Worm (Caenorhabditis elegans) whole organism, L1 larva: Measurements from ENCODE around the gene srx-85.

Experiments
- C16A3.4 ChIP-seq: fragments of 150-350 bp; optimal IDR thresholded peaks from 2 replicates; lab custom pipeline; 2014; ENCODE audit warnings: missing biosample characterization, missing genetic modification characterization
- F16B12.6 ChIP-seq: fragments of 150-350 bp; optimal IDR thresholded peaks from 2 replicates; lab custom pipeline; 2014; ENCODE audit warnings: missing biosample characterization, missing genetic modification characterization
- blmp-1 ChIP-seq: fragments of 150-350 bp; optimal IDR thresholded peaks from 2 replicates; lab custom pipeline; 2014; ENCODE audit warnings: missing biosample characterization, missing genetic modification characterization
- ceh-8 ChIP-seq: fragments of 200-800 bp; sonication (Bioruptor generic); optimal IDR thresholded peaks from 2 replicates; lab custom pipeline; 2018; ENCODE audit warnings: mild to moderate bottlenecking, missing genetic modification characterization, moderate library complexity, missing compliant biosample characterization
- ceh-82 ChIP-seq, 3 experiments: fragments of 150-350 bp in 1 of 3; sonication (generic microtip) in 2 of 3; optimal IDR thresholded peaks; 2 replicates each; lab custom pipeline; 2014 to 2017; ENCODE audit warnings: missing biosample characterization in 3 of 3, missing genetic modification characterization in 3 of 3
- ceh-88 ChIP-seq: fragments of 200-800 bp; sonication (Bioruptor generic); IDR thresholded peaks from 2 replicates; pipeline ENCODE4 v1.3.6; 2022; ENCODE audit warnings: missing genetic modification characterization, missing compliant biosample characterization
- dpl-1 ChIP-seq, 3 experiments: fragments of 150-350 bp in 2 of 3; sonication (generic microtip) in 1 of 3; optimal IDR thresholded peaks; 2 replicates each; lab custom pipeline; 2014 to 2017; ENCODE audit warnings: missing biosample characterization in 3 of 3, missing genetic modification characterization in 3 of 3, missing genetic modification reagents in 3 of 3
- dsc-1 ChIP-seq: sonication (generic microtip); optimal IDR thresholded peaks from 2 replicates; lab custom pipeline; 2016; ENCODE audit warnings: mild to moderate bottlenecking, missing genetic modification characterization, missing compliant biosample characterization
- efl-1 ChIP-seq, 4 experiments: fragments of 150-350 bp; optimal IDR thresholded peaks in 3 of 4; peaks in 1 of 4; 1 replicate in 1 of 4; 2 replicates in 3 of 4; lab custom pipeline; 2014; ENCODE audit warnings: missing biosample characterization in 2 of 4, missing genetic modification characterization in 2 of 4, missing genetic modification reagents in 2 of 4
- egl-13 ChIP-seq: sonication (generic microtip); optimal IDR thresholded peaks from 2 replicates; lab custom pipeline; 2016; ENCODE audit warnings: missing genotype, missing genetic modification reagents, missing genetic modification characterization, missing compliant biosample characterization
- elt-2 ChIP-seq: sonication (generic microtip); optimal IDR thresholded peaks from 2 replicates; lab custom pipeline; 2016; ENCODE audit warnings: missing genetic modification characterization, mild to moderate bottlenecking, inconsistent platforms, missing compliant biosample characterization, missing genetic modification reagents
- fkh-10 ChIP-seq: sonication (generic microtip); optimal IDR thresholded peaks from 2 replicates; lab custom pipeline; 2017; ENCODE audit warnings: missing biosample characterization, missing genetic modification reagents, missing genetic modification characterization
- fkh-8 ChIP-seq: sonication (generic microtip); optimal IDR thresholded peaks from 2 replicates; lab custom pipeline; 2016; ENCODE audit warnings: mild to moderate bottlenecking, missing genetic modification characterization, missing compliant biosample characterization
- grh-1 ChIP-seq: fragments of 200-800 bp; sonication (Bioruptor generic); IDR thresholded peaks from 2 replicates; pipeline ENCODE4 v1.3.6; 2022; ENCODE audit warnings: missing genetic modification reagents, missing genetic modification characterization, missing compliant biosample characterization
- isw-1 ChIP-seq: fragments of 200-800 bp; sonication (Bioruptor generic); IDR thresholded peaks from 2 replicates; pipeline ENCODE4 v1.3.6; 2022; ENCODE audit warnings: missing genetic modification characterization, missing compliant biosample characterization
- jun-1 ChIP-seq: fragments of 150-350 bp; optimal IDR thresholded peaks from 2 replicates; lab custom pipeline; 2014; ENCODE audit warnings: missing biosample characterization, missing genetic modification reagents, missing genetic modification characterization
- lin-14 ChIP-seq: fragments of 200-800 bp; sonication (Bioruptor generic); optimal IDR thresholded peaks from 2 replicates; lab custom pipeline; 2018; ENCODE audit warnings: mild to moderate bottlenecking, missing genetic modification characterization, moderate library complexity, missing compliant biosample characterization
- lin-35 ChIP-seq, 2 experiments: fragments of 150-350 bp; optimal IDR thresholded peaks; 2 replicates each; lab custom pipeline; 2014; ENCODE audit warnings: missing biosample characterization in 2 of 2, missing genetic modification characterization in 2 of 2, missing genetic modification reagents in 2 of 2
- lir-3 ChIP-seq: sonication (generic microtip); optimal IDR thresholded peaks from 2 replicates; lab custom pipeline; 2016; ENCODE audit warnings: mild to moderate bottlenecking, missing genetic modification characterization, moderate library complexity, missing compliant biosample characterization; ENCODE audit not compliant: poor library complexity
- lsy-2 ChIP-seq, 2 experiments: fragments of 150-350 bp; optimal IDR thresholded peaks; 2 replicates each; lab custom pipeline; 2014; ENCODE audit warnings: missing biosample characterization in 2 of 2, missing genetic modification characterization in 2 of 2
- mep-1 ChIP-seq: fragments of 150-350 bp; optimal IDR thresholded peaks from 2 replicates; lab custom pipeline; 2014; ENCODE audit warnings: missing biosample characterization, missing genetic modification characterization
- nhr-19 ChIP-seq: fragments of 200-800 bp; sonication (Bioruptor generic); conservative IDR thresholded peaks from 2 replicates; pipeline ENCODE4 v1.3.6; 2022; ENCODE audit warnings: missing genetic modification characterization, missing compliant biosample characterization
- nhr-20 ChIP-seq: sonication (generic microtip); optimal IDR thresholded peaks from 2 replicates; lab custom pipeline; 2016; ENCODE audit warnings: mild to moderate bottlenecking, missing genetic modification characterization, missing compliant biosample characterization
- nhr-47 ChIP-seq: sonication (generic microtip); optimal IDR thresholded peaks from 2 replicates; lab custom pipeline; 2016; ENCODE audit warnings: mild to moderate bottlenecking, missing genetic modification characterization, moderate library complexity, missing compliant biosample characterization
- nhr-71 ChIP-seq: sonication (generic microtip); optimal IDR thresholded peaks from 2 replicates; lab custom pipeline; 2016; ENCODE audit warnings: mild to moderate bottlenecking, missing genetic modification characterization, moderate library complexity, missing compliant biosample characterization
- nhr-77 ChIP-seq: fragments of 150-350 bp; optimal IDR thresholded peaks from 2 replicates; lab custom pipeline; 2014; ENCODE audit warnings: missing biosample characterization, missing genetic modification characterization
- nhr-85 ChIP-seq: sonication (generic microtip); peaks from one replicate; lab custom pipeline; 2016; ENCODE audit warnings: missing genetic modification characterization, inconsistent platforms, missing compliant biosample characterization
- nhr-90 ChIP-seq: sonication (generic microtip); optimal IDR thresholded peaks from 2 replicates; lab custom pipeline; 2016; ENCODE audit warnings: mild to moderate bottlenecking, missing genetic modification characterization, missing compliant biosample characterization; ENCODE audit not compliant: poor library complexity
- pax-3 ChIP-seq: fragments of 200-800 bp; sonication (Bioruptor generic); optimal IDR thresholded peaks from 2 replicates; lab custom pipeline; 2018; ENCODE audit warnings: mild to moderate bottlenecking, missing genetic modification characterization, moderate library complexity, missing compliant biosample characterization
- rnt-1 ChIP-seq: sonication (generic microtip); optimal IDR thresholded peaks from 2 replicates; lab custom pipeline; 2016; ENCODE audit warnings: mild to moderate bottlenecking, missing genetic modification characterization, moderate library complexity, missing compliant biosample characterization
- skn-1 ChIP-seq: fragments of 150-350 bp; optimal IDR thresholded peaks from 2 replicates; lab custom pipeline; 2014; ENCODE audit warnings: missing biosample characterization, missing genetic modification characterization
- snpc-4 ChIP-seq: fragments of 150-350 bp; optimal IDR thresholded peaks from 2 replicates; lab custom pipeline; 2014; ENCODE audit warnings: missing biosample characterization, missing genetic modification characterization
- snu-23 ChIP-seq: sonication (generic microtip); optimal IDR thresholded peaks from 2 replicates; lab custom pipeline; 2016; ENCODE audit warnings: missing genetic modification characterization, missing compliant biosample characterization
- sox-4 ChIP-seq: sonication (generic microtip); optimal IDR thresholded peaks from 2 replicates; lab custom pipeline; 2016; ENCODE audit warnings: missing genetic modification characterization, missing compliant biosample characterization
- swsn-7 ChIP-seq: sonication (generic microtip); optimal IDR thresholded peaks from 2 replicates; lab custom pipeline; 2016; ENCODE audit warnings: missing genetic modification characterization, missing compliant biosample characterization
- tbx-2 ChIP-seq: sonication (generic microtip); optimal IDR thresholded peaks from 2 replicates; lab custom pipeline; 2016; ENCODE audit warnings: missing genetic modification characterization, missing compliant biosample characterization
- unc-130 ChIP-seq: fragments of 150-350 bp; optimal IDR thresholded peaks from 2 replicates; lab custom pipeline; 2017; ENCODE audit warnings: missing biosample characterization, missing genetic modification characterization, inconsistent platforms
- unc-86 ChIP-seq: sonication (generic microtip); optimal IDR thresholded peaks from 2 replicates; lab custom pipeline; 2016; ENCODE audit warnings: missing genetic modification characterization, missing compliant biosample characterization
- xbp-1 ChIP-seq: sonication (generic microtip); optimal IDR thresholded peaks from 2 replicates; lab custom pipeline; 2016; ENCODE audit warnings: missing genetic modification characterization, missing compliant biosample characterization
- ztf-11 ChIP-seq, 2 experiments: sonication (generic microtip); optimal IDR thresholded peaks; 2 replicates each; lab custom pipeline; 2016 to 2017; ENCODE audit warnings: missing genetic modification characterization in 2 of 2, missing biosample characterization in 1 of 2, missing compliant biosample characterization in 1 of 2

The srx-85 gene

DNA sequence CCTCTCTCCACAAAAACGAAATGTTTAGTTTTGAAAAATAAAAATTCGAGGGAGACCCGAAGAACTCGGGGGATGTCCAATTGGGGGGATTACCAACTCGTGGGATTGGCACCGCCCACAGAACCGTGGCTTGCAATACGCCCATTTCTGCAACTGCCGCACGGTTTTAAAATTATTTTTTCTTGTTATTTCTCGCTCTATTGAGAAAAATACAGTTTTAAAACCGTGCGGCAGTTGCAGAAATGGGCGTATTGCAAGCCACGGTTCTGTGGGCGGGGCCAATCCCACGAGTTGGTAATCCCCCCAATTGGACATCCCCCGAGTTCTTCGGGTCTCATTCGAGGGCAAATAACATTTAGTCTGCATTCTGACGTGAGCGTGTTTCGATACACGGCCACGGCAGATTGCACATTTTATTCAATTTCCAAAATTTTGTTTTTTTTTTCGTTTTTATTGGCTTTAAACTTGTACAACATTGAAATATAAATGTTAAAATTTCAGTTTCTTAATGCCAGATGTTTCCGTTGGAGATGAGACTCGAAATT, 47.6 kb upstream of the srx-85 start, which contains the start of the genes C55A6.1 and C55A6.10:
Gene C55A6.1, minus strand, starts transcription at position 116 of the 545 bp plus-strand sequence.
Gene C55A6.10, plus strand, starts transcription at position 495 of the 545 bp plus-strand sequence.
- peak; percentile 66 for TF ChIP-seq lir-3 (tag; lab: Kevin White, UChicago)
- TF ChIP-seq F16B12.6 (tag; lab: Kevin White, UChicago), result peak; percentile 93
- peak; percentile 59 for TF ChIP-seq rnt-1 (tag; lab: Kevin White, UChicago)
- peak; percentile 35 to 67 (median 50) for TF ChIP-seq dpl-1 (GFP tag; optimal IDR thresholded peaks at IDR 0.05; lab: Kevin White, UChicago)
- peak; percentile 60 for TF ChIP-seq fkh-10 (GFP tag; lab: Kevin White, UChicago)
- peak in 1 of 2 experiments; percentile 68 for TF ChIP-seq ztf-11 (tag; optimal IDR thresholded peaks at IDR 0.05; lab: Kevin White, UChicago)
- peak; percentile 82 for TF ChIP-seq nhr-20 (tag; lab: Kevin White, UChicago)
- peak; percentile 54; the same call in 1 of the 2 replicates for TF ChIP-seq ceh-88 (GFP tag; lab: Robert Waterston, UW)
- peak; percentile 74 for TF ChIP-seq mep-1 (tag; lab: Kevin White, UChicago)
- peak; percentile 79 for TF ChIP-seq swsn-7 (tag; lab: Kevin White, UChicago)
- TF ChIP-seq snpc-4, result peak; percentile 17
- peak; percentile 17 for TF ChIP-seq sox-4 (tag; lab: Kevin White, UChicago)
- TF ChIP-seq unc-86, result peak; percentile 76
- peak; percentile 38 for TF ChIP-seq skn-1 (tag; lab: Kevin White, UChicago)
- TF ChIP-seq fkh-8 (tag; lab: Kevin White, UChicago), result peak; percentile 59
- TF ChIP-seq nhr-90, result peak; percentile 79
- peak; percentile 56 to 73 for TF ChIP-seq lsy-2 (tag; optimal IDR thresholded peaks at IDR 0.05; lab: Kevin White, UChicago)
- TF ChIP-seq snu-23 (GFP tag; lab: Kevin White, UChicago), result peak; percentile 84
- peak; percentile 14 for TF ChIP-seq elt-2 (tag; lab: Kevin White, UChicago)
- peak; percentile 62 for TF ChIP-seq C16A3.4 (tag; lab: Kevin White, UChicago)
- peak in 2 of 3 experiments; percentile 9 to 41 for TF ChIP-seq ceh-82 (tag; optimal IDR thresholded peaks at IDR 0.05; lab: Kevin White, UChicago)
- peak; percentile 86 for TF ChIP-seq nhr-71 (tag; lab: Kevin White, UChicago)
- TF ChIP-seq nhr-77, result peak; percentile 37
- TF ChIP-seq lin-14 (GFP tag; lab: Kevin White, UChicago), result peak; percentile 76
- peak; percentile 68 for TF ChIP-seq nhr-19 (GFP tag; lab: Robert Waterston, UW)
- peak; percentile 71 for TF ChIP-seq tbx-2 (tag; lab: Kevin White, UChicago)
- TF ChIP-seq unc-130 (tag; lab: Kevin White, UChicago), result peak; percentile 18
- peak; percentile 44 for TF ChIP-seq ceh-8 (GFP tag; lab: Kevin White, UChicago)
- TF ChIP-seq grh-1 (GFP tag; lab: Robert Waterston, UW), result peak; percentile 64
- peak; percentile 84 for TF ChIP-seq nhr-85 (tag; lab: Kevin White, UChicago)
- TF ChIP-seq dsc-1 (tag; lab: Kevin White, UChicago), result peak; percentile 30
- peak; percentile 20 for TF ChIP-seq pax-3
- TF ChIP-seq nhr-47 (tag; lab: Kevin White, UChicago), result peak; percentile 85
- TF ChIP-seq isw-1 (GFP tag; lab: Robert Waterston, UW), result peak; percentile 59
- TF ChIP-seq xbp-1 (tag; lab: Kevin White, UChicago), result peak; percentile 65
- TF ChIP-seq blmp-1, result peak; percentile 52
- peak; percentile 30 for TF ChIP-seq jun-1 (tag; lab: Kevin White, UChicago)
- TF ChIP-seq egl-13, result peak; percentile 52
- peak; percentile 55 to 62 for TF ChIP-seq lin-35 (GFP tag; optimal IDR thresholded peaks at IDR 0.05; lab: Kevin White, UChicago)
- peak; percentile 60 to 69 for TF ChIP-seq efl-1 (optimal IDR thresholded peaks at IDR 0.05; lab: Kevin White, UChicago)
- TF ChIP-seq efl-1 (GFP tag; optimal IDR thresholded peaks at IDR 0.05 in 1 of 2; lab: Kevin White, UChicago), result peak; percentile 61 to 94
- TF ChIP-seq, all 84 proteins: peak for 40; not testable (repeated sequence) for 44
